Fruit fly (Drosophila melanogaster) whole organism: ENCODE measurements around the gene boi.

Experiments
- CG8478 ChIP-seq: fragments of >200 bp; optimal IDR thresholded peaks from 2 replicates; lab custom pipeline; 2018; ENCODE audit warnings: inconsistent platforms
- Dll ChIP-seq: fragments of >200 bp; optimal IDR thresholded peaks from 2 replicates; lab custom pipeline; 2017
- EcR ChIP-seq, 2 experiments: fragments of >200 bp; optimal IDR thresholded peaks; 2 replicates each; lab custom pipeline; 2017; ENCODE audit warnings: missing biosample characterization in 2 of 2, missing genetic modification characterization in 2 of 2, missing genetic modification reagents in 2 of 2
- pan ChIP-seq: fragments of >200 bp; optimal IDR thresholded peaks from 2 replicates; lab custom pipeline; 2017
- psq ChIP-seq: fragments of >200 bp; optimal IDR thresholded peaks from 2 replicates; lab custom pipeline; 2017
- usp ChIP-seq: fragments of >200 bp; optimal IDR thresholded peaks from 2 replicates; lab custom pipeline; 2017; ENCODE audit warnings: missing biosample characterization, missing genetic modification characterization, mixed read lengths

dm6 chrX:2511292-2511808 is 41.5 kb upstream of the boi start:
- no peak for TF ChIP-seq CG8478 (lab: Kevin White, UChicago)
- TF ChIP-seq pan = no peak
- TF ChIP-seq psq (lab: Kevin White, UChicago) = no peak
- TF ChIP-seq Dll (lab: Kevin White, UChicago) = no peak
- no peak for TF ChIP-seq usp
- no peak for TF ChIP-seq EcR (GFP tag; optimal IDR thresholded peaks at IDR 0.05; lab: Kevin White, UChicago)
